Fruit fly (Drosophila melanogaster): ENCODE measurements around the gene aop.

dm6 chr2L:2194305-2194828 lies 15.8 kb upstream of the aop start:
- TF ChIP-seq CG8478 (optimal IDR thresholded peaks at IDR 0.05) (no peak), CTCF (optimal IDR thresholded peaks at IDR 0.05) (no peak)

Data from S2 (cell line).